Worm (Caenorhabditis elegans): ENCODE measurements around the gene dhhc-9.

ce11 chrX:2362872-2363271 lies 39.0 kb downstream of the dhhc-9 start:
- TF ChIP-seq elt-2 (tag; optimal IDR thresholded peaks at IDR 0.05) (no peak), lsy-2 (tag; optimal IDR thresholded peaks at IDR 0.05) (no peak), tlp-1 (tag; optimal IDR thresholded peaks at IDR 0.05) (no peak), aha-1 (tag; optimal IDR thresholded peaks at IDR 0.05) (no peak), sox-4 (tag; optimal IDR thresholded peaks at IDR 0.05) (no peak), hlh-4 (tag; optimal IDR thresholded peaks at IDR 0.05) (no peak), ceh-63 (GFP tag; optimal IDR thresholded peaks at IDR 0.05) (no peak)
